Worm (Caenorhabditis elegans) whole organism, L4/young adult: Measurements from ENCODE around the gene col-120.

ENCODE experiments used
- W03F9.2 ChIP-seq: fragments of 150-350 bp; optimal IDR thresholded peaks from 2 replicates; lab custom pipeline; 2014; ENCODE audit warnings: missing biosample characterization, missing genetic modification characterization
- dao-5 ChIP-seq: sonication (generic microtip); optimal IDR thresholded peaks from 2 replicates; lab custom pipeline; 2016; ENCODE audit warnings: missing genotype, missing genetic modification characterization, moderate library complexity, missing compliant biosample characterization
- him-1 ChIP-seq: sonication (generic microtip); optimal IDR thresholded peaks from 2 replicates; lab custom pipeline; 2016; ENCODE audit warnings: missing genotype, missing genetic modification reagents, missing genetic modification characterization, missing compliant biosample characterization

- TF ChIP-seq him-1 (no peak), dao-5 (tag; lab: Kevin White, UChicago) (no peak), W03F9.2 (tag; lab: Kevin White, UChicago) (no peak)
Measured at ce11 chrIV:9262295-9262694, 708 bp upstream of the col-120 start.
